Fruit fly (Drosophila melanogaster) whole organism, embryonic: ENCODE results near the gene Jhbp12.

ENCODE experiments used
- Atf-2 ChIP-seq: fragments of 200-800 bp; sonication (Bioruptor generic); optimal IDR thresholded peaks from 2 replicates; lab custom pipeline; 2016; ENCODE audit warnings: missing biosample characterization, missing genetic modification characterization
- BEAF-32 ChIP-seq: fragments of 200-800 bp; sonication (Bioruptor generic); optimal IDR thresholded peaks from 3 replicates; lab custom pipeline; 2017; ENCODE audit warnings: missing biosample characterization, missing genetic modification characterization, mild to moderate bottlenecking, moderate library complexity, missing genetic modification reagents
- CG10543 ChIP-seq: fragments of 200-800 bp; sonication (Bioruptor generic); optimal IDR thresholded peaks from 3 replicates; lab custom pipeline; 2017; ENCODE audit warnings: missing biosample characterization, mild to moderate bottlenecking, missing genetic modification characterization, moderate library complexity
- CG11093 ChIP-seq: fragments of 200-800 bp; sonication (Bioruptor generic); IDR thresholded peaks from 3 replicates; pipeline ENCODE4 v1.3.6; 2022; ENCODE audit warnings: missing biosample characterization, missing genetic modification characterization
- CG13296 ChIP-seq: fragments of 200-800 bp; sonication (Bioruptor generic); optimal IDR thresholded peaks from 3 replicates; lab custom pipeline; 2018; ENCODE audit warnings: missing biosample characterization, mild to moderate bottlenecking, missing genetic modification characterization
- CG15073 ChIP-seq: fragments of 200-800 bp; sonication (Bioruptor generic); optimal IDR thresholded peaks from 2 replicates; lab custom pipeline; 2016; ENCODE audit warnings: missing biosample characterization, missing genetic modification characterization
- CG1602 ChIP-seq: fragments of 200-800 bp; sonication (Bioruptor generic); optimal IDR thresholded peaks from 3 replicates; lab custom pipeline; 2016; ENCODE audit warnings: missing biosample characterization, missing genetic modification characterization
- CG17359 ChIP-seq: fragments of 200-800 bp; sonication (Bioruptor generic); optimal IDR thresholded peaks from 3 replicates; lab custom pipeline; 2018; ENCODE audit warnings: missing biosample characterization, mild to moderate bottlenecking, missing genetic modification characterization, moderate library complexity
- CG1792 ChIP-seq: fragments of 200-800 bp; sonication (Bioruptor generic); optimal IDR thresholded peaks from 2 replicates; lab custom pipeline; 2016; ENCODE audit warnings: missing biosample characterization, missing genetic modification characterization
- CG43689 ChIP-seq: fragments of 200-800 bp; sonication (Bioruptor generic); IDR thresholded peaks from 2 replicates; pipeline ENCODE4 v1.3.6; 2022; ENCODE audit warnings: missing biosample characterization, missing genetic modification characterization
- CG4707 ChIP-seq: fragments of 200-800 bp; sonication (Bioruptor generic); optimal IDR thresholded peaks from 2 replicates; lab custom pipeline; 2018; ENCODE audit warnings: missing biosample characterization, mild to moderate bottlenecking, missing genetic modification characterization, moderate library complexity
- CG6683 ChIP-seq: fragments of 200-800 bp; sonication (Bioruptor generic); optimal IDR thresholded peaks from 2 replicates; lab custom pipeline; 2017; ENCODE audit warnings: missing biosample characterization, mild to moderate bottlenecking, missing genetic modification characterization, missing genetic modification reagents
- CG6689 ChIP-seq: fragments of 200-800 bp; sonication (Bioruptor generic); IDR thresholded peaks from 2 replicates; pipeline ENCODE4 v1.3.6; 2022; ENCODE audit warnings: missing biosample characterization, missing genetic modification characterization
- CG7987 ChIP-seq: fragments of 200-800 bp; sonication (Bioruptor generic); optimal IDR thresholded peaks from 2 replicates; lab custom pipeline; 2018; ENCODE audit warnings: missing biosample characterization, mild to moderate bottlenecking, missing genetic modification characterization, moderate library complexity
- Dek ChIP-seq: fragments of 200-800 bp; sonication (Bioruptor generic); optimal IDR thresholded peaks from 3 replicates; lab custom pipeline; 2019; ENCODE audit warnings: missing biosample characterization, mild to moderate bottlenecking, missing genetic modification characterization, moderate library complexity
- Gug ChIP-seq: fragments of 200-800 bp; sonication (Bioruptor generic); IDR thresholded peaks from 4 replicates; pipeline ENCODE4 v1.3.6; 2022; ENCODE audit warnings: missing biosample characterization, missing genetic modification characterization
- Hmr ChIP-seq: fragments of 200-800 bp; sonication (Bioruptor generic); optimal IDR thresholded peaks from 3 replicates; lab custom pipeline; 2017; ENCODE audit warnings: mild to moderate bottlenecking, missing biosample characterization, missing genetic modification reagents, missing genetic modification characterization
- NC2β ChIP-seq: fragments of 200-800 bp; sonication (Bioruptor generic); optimal IDR thresholded peaks from 2 replicates; lab custom pipeline; 2016; ENCODE audit warnings: missing biosample characterization, missing genetic modification characterization
- NK7.1 ChIP-seq: fragments of 200-800 bp; sonication (Bioruptor generic); optimal IDR thresholded peaks from 3 replicates; lab custom pipeline; 2016; ENCODE audit warnings: missing biosample characterization, missing genetic modification characterization
- Pdp1 ChIP-seq, 2 experiments: fragments of 200-800 bp; sonication (Bioruptor generic); optimal IDR thresholded peaks; 3 replicates each; lab custom pipeline; 2016; ENCODE audit warnings: missing biosample characterization in 2 of 2, missing genetic modification characterization in 2 of 2, mild to moderate bottlenecking in 1 of 2, moderate library complexity in 1 of 2
- Ravus ChIP-seq: fragments of 200-800 bp; sonication (Bioruptor generic); IDR thresholded peaks from 2 replicates; pipeline ENCODE4 v1.3.6; 2022; ENCODE audit warnings: missing biosample characterization, missing genetic modification characterization
- Sox102F ChIP-seq: fragments of 200-800 bp; sonication (Bioruptor generic); optimal IDR thresholded peaks from 2 replicates; lab custom pipeline; 2018; ENCODE audit warnings: missing biosample characterization, mild to moderate bottlenecking, missing genetic modification characterization, moderate library complexity
- Trl ChIP-seq, 3 experiments: fragments of >200 bp in 2 of 3; fragments of 200-800 bp in 1 of 3; sonication (Bioruptor generic) in 1 of 3; optimal IDR thresholded peaks; 2 replicates in 1 of 3; 3 replicates in 2 of 3; lab custom pipeline; 2016 to 2017; ENCODE audit warnings: missing biosample characterization in 1 of 3, missing genetic modification characterization in 1 of 3
- Vsx1 ChIP-seq: fragments of 200-800 bp; sonication (Bioruptor generic); optimal IDR thresholded peaks from 2 replicates; lab custom pipeline; 2017; ENCODE audit warnings: missing biosample characterization, mild to moderate bottlenecking, missing genetic modification characterization, missing genetic modification reagents
- btn ChIP-seq: fragments of 200-800 bp; sonication (Bioruptor generic); optimal IDR thresholded peaks from 2 replicates; lab custom pipeline; 2016; ENCODE audit warnings: missing biosample characterization, missing genetic modification characterization
- caup ChIP-seq: fragments of 200-800 bp; sonication (Bioruptor generic); optimal IDR thresholded peaks from 3 replicates; lab custom pipeline; 2017; ENCODE audit warnings: missing biosample characterization, mild to moderate bottlenecking, missing genetic modification characterization, moderate library complexity; ENCODE audit not compliant: severe bottlenecking
- chm ChIP-seq: fragments of 200-800 bp; sonication (Bioruptor generic); IDR thresholded peaks from 2 replicates; pipeline ENCODE4 v1.3.6; 2022; ENCODE audit warnings: missing biosample characterization, missing genetic modification characterization
- eyg ChIP-seq: fragments of 200-800 bp; sonication (Bioruptor generic); optimal IDR thresholded peaks from 3 replicates; lab custom pipeline; 2016; ENCODE audit warnings: missing biosample characterization, missing genetic modification characterization
- gsb ChIP-seq: fragments of 200-800 bp; sonication (Bioruptor generic); IDR thresholded peaks from 2 replicates; pipeline ENCODE4 v1.3.6; 2022; ENCODE audit warnings: missing biosample characterization, missing genetic modification characterization
- lilli ChIP-seq: fragments of 200-800 bp; sonication (Bioruptor generic); optimal IDR thresholded peaks from 3 replicates; lab custom pipeline; 2016; ENCODE audit warnings: missing biosample characterization, missing genetic modification characterization
- lola ChIP-seq, 3 experiments: fragments of >200 bp in 2 of 3; fragments of 200-800 bp in 1 of 3; sonication (Bioruptor generic) in 1 of 3; optimal IDR thresholded peaks; 2 replicates each; lab custom pipeline; 2017 to 2019; ENCODE audit warnings: missing biosample characterization in 3 of 3, missing genetic modification characterization in 3 of 3, mild to moderate bottlenecking in 1 of 3, moderate library complexity in 1 of 3
- nerfin-1 ChIP-seq: fragments of 200-800 bp; sonication (Bioruptor generic); optimal IDR thresholded peaks from 3 replicates; lab custom pipeline; 2019; ENCODE audit warnings: missing biosample characterization, mild to moderate bottlenecking, missing genetic modification characterization, moderate library complexity
- nerfin-2 ChIP-seq: fragments of 200-800 bp; sonication (Bioruptor generic); IDR thresholded peaks from 2 replicates; pipeline ENCODE4 v1.3.6; 2022; ENCODE audit warnings: missing biosample characterization, missing genetic modification characterization; ENCODE audit not compliant: partially characterized antibody
- p53 ChIP-seq: fragments of 200-800 bp; sonication (Bioruptor generic); optimal IDR thresholded peaks from 2 replicates; lab custom pipeline; 2016; ENCODE audit warnings: missing biosample characterization, missing genetic modification characterization
- pita ChIP-seq: fragments of 200-800 bp; sonication (Bioruptor generic); optimal IDR thresholded peaks from 2 replicates; lab custom pipeline; 2017; ENCODE audit warnings: missing biosample characterization, mild to moderate bottlenecking, missing genetic modification characterization
- sima ChIP-seq: fragments of 200-800 bp; sonication (Bioruptor generic); optimal IDR thresholded peaks from 2 replicates; lab custom pipeline; 2016; ENCODE audit warnings: missing biosample characterization, missing genetic modification characterization
- sob ChIP-seq: fragments of 200-800 bp; sonication (Bioruptor generic); IDR thresholded peaks from 2 replicates; pipeline ENCODE4 v1.3.6; 2022; ENCODE audit warnings: missing biosample characterization, missing genetic modification characterization
- tin ChIP-seq: fragments of 200-800 bp; sonication (Bioruptor generic); optimal IDR thresholded peaks from 3 replicates; lab custom pipeline; 2016; ENCODE audit warnings: missing biosample characterization, missing genetic modification characterization
- wdn ChIP-seq: fragments of 200-800 bp; sonication (Bioruptor generic); IDR thresholded peaks from 2 replicates; pipeline ENCODE4 v1.3.6; 2022; ENCODE audit warnings: missing biosample characterization, missing genetic modification characterization

Jhbp12 gene

dm6 chr3R:24557020-24557465, 32.4 kb downstream of the Jhbp12 start (continued):
- peak; percentile 61 for TF ChIP-seq CG1602 (GFP tag; lab: Kevin White, UChicago)
- TF ChIP-seq wdn (GFP tag; lab: Robert Waterston, UW), result no peak
- peak; percentile 37 for TF ChIP-seq nerfin-1 (tag; lab: Kevin White, UChicago)
- peak in 1 of 3 experiments; percentile 16 for TF ChIP-seq lola (GFP tag; optimal IDR thresholded peaks at IDR 0.05; lab: Kevin White, UChicago)
- peak; percentile 74 for TF ChIP-seq sob (GFP tag; lab: Robert Waterston, UW)
- peak; percentile 52 for TF ChIP-seq CG10543 (GFP tag; lab: Kevin White, UChicago)
- no peak for TF ChIP-seq Vsx1 (GFP tag; lab: Kevin White, UChicago)
- TF ChIP-seq pita (GFP tag; lab: Kevin White, UChicago), result peak; percentile 21
- no peak for TF ChIP-seq CG6689 (GFP tag; lab: Robert Waterston, UW)
- no peak for TF ChIP-seq CG43689 (GFP tag; lab: Robert Waterston, UW)
- TF ChIP-seq CG6683 (GFP tag; lab: Kevin White, UChicago), result no peak
- TF ChIP-seq Sox102F, result peak; percentile 70
- no peak for TF ChIP-seq BEAF-32 (GFP tag; lab: Kevin White, UChicago)
- TF ChIP-seq CG1792 (GFP tag; lab: Kevin White, UChicago), result no peak
- TF ChIP-seq CG15073, result no peak
- TF ChIP-seq Pdp1 (GFP tag; optimal IDR thresholded peaks at IDR 0.05; lab: Kevin White, UChicago), result peak; percentile 35 to 92
- no peak for TF ChIP-seq Hmr (GFP tag; lab: Kevin White, UChicago)
- TF ChIP-seq lilli, result peak; percentile 79
- peak; percentile 48 for TF ChIP-seq eyg (GFP tag; lab: Kevin White, UChicago)
- no peak for TF ChIP-seq CG11093 (GFP tag; lab: Robert Waterston, UW)
- peak; percentile 43; the same call in 1 of the 2 replicates for TF ChIP-seq gsb
- peak; percentile 53 for TF ChIP-seq Dek
- peak; percentile 35 for TF ChIP-seq NK7.1 (GFP tag; lab: Kevin White, UChicago)
- peak; percentile 4 for TF ChIP-seq CG13296 (GFP tag; lab: Kevin White, UChicago)
- TF ChIP-seq Ravus, result no peak
- peak; percentile 73; the same call in 3 of the 4 replicates for TF ChIP-seq Gug
- peak; percentile 28 for TF ChIP-seq p53
- peak; percentile 14 for TF ChIP-seq CG4707 (GFP tag; lab: Kevin White, UChicago)
- TF ChIP-seq btn (GFP tag; lab: Kevin White, UChicago), result peak; percentile 7
- peak; percentile 36 for TF ChIP-seq Atf-2
- no peak for TF ChIP-seq Trl (optimal IDR thresholded peaks at IDR 0.05; lab: Kevin White, UChicago)
- peak; percentile 41 for TF ChIP-seq Trl (GFP tag; optimal IDR thresholded peaks at IDR 0.05; lab: Kevin White, UChicago)
- peak; percentile 88 for TF ChIP-seq nerfin-2 (GFP tag; lab: Robert Waterston, UW)
- peak; percentile 54 for TF ChIP-seq CG17359
- TF ChIP-seq CG7987 (GFP tag; lab: Kevin White, UChicago), result peak; percentile 66
- no peak for TF ChIP-seq sima (GFP tag; lab: Kevin White, UChicago)
- peak; percentile 81 for TF ChIP-seq tin (GFP tag; lab: Kevin White, UChicago)
- TF ChIP-seq caup (GFP tag; lab: Kevin White, UChicago), result peak; percentile 59
- TF ChIP-seq chm (GFP tag; lab: Robert Waterston, UW), result peak; percentile 73
- peak; percentile 69 for TF ChIP-seq NC2β (GFP tag; lab: Kevin White, UChicago)
